Fruit fly (Drosophila melanogaster): ENCODE measurements around the gene Usp2.

Gene Usp2

dm6 chrX:22509085-22509484 lies 53.5 kb downstream of the Usp2 start (continued):
- TF ChIP-seq BEAF-32 (GFP tag; optimal IDR thresholded peaks at IDR 0.05) (no peak), CG32532 (GFP tag; IDR thresholded peaks at IDR 0.05) (no peak), phol (tag; optimal IDR thresholded peaks at IDR 0.05) (peak; percentile 58), ewg (GFP tag; optimal IDR thresholded peaks at IDR 0.05) (peak; percentile 25), Sox102F (GFP tag; optimal IDR thresholded peaks at IDR 0.05) (peak; percentile 67), Scr (GFP tag; IDR thresholded peaks at IDR 0.05; ENCODE audit: partially characterized antibody) (no peak), Abd-B (GFP tag; optimal IDR thresholded peaks at IDR 0.05) (peak; percentile 28), CG30431 (GFP tag; optimal IDR thresholded peaks at IDR 0.05) (peak; percentile 2), CG2712 (tag; optimal IDR thresholded peaks at IDR 0.05) (peak; percentile 55), oc (tag; optimal IDR thresholded peaks at IDR 0.05) (no peak), Sox100B (GFP tag; optimal IDR thresholded peaks at IDR 0.05) (peak; percentile 26), CG1602 (GFP tag; optimal IDR thresholded peaks at IDR 0.05) (peak; percentile 2), esg (GFP tag; conservative IDR thresholded peaks at IDR 0.05) (peak; percentile 18; the same call in 1 of the 2 replicates), dmrt99B (tag; optimal IDR thresholded peaks at IDR 0.05) (peak; percentile 61), Ssrp (tag; optimal IDR thresholded peaks at IDR 0.05) (no peak), wor (GFP tag; IDR thresholded peaks at IDR 0.05) (0 out of 2 replicates have a peak, but pooled peaks have one; percentile 33), CG6791 (GFP tag; IDR thresholded peaks at IDR 0.05; ENCODE audit: partially characterized antibody) (no peak), Eip74EF (GFP tag; optimal IDR thresholded peaks at IDR 0.05) (peak in 1 of 2 experiments; percentile 20), az2 (GFP tag; optimal IDR thresholded peaks at IDR 0.05) (peak; percentile 27), Mrtf (GFP tag; IDR thresholded peaks at IDR 0.05) (0 out of 3 replicates have a peak, but pooled peaks have one; percentile 32), Hsf (GFP tag; optimal IDR thresholded peaks at IDR 0.05) (peak; percentile 19), Tbp (GFP tag; optimal IDR thresholded peaks at IDR 0.05) (no peak), CG7839 (tag; optimal IDR thresholded peaks at IDR 0.05) (peak; percentile 50), slp2 (GFP tag; optimal IDR thresholded peaks at IDR 0.05) (no peak), CG15514 (GFP tag; optimal IDR thresholded peaks at IDR 0.05) (no peak), Lpt (GFP tag; optimal IDR thresholded peaks at IDR 0.05) (no peak), row (GFP tag; IDR thresholded peaks at IDR 0.05) (peak; percentile 49), CG18262 (tag; optimal IDR thresholded peaks at IDR 0.05) (peak; percentile 48), CoRest (tag; optimal IDR thresholded peaks at IDR 0.05) (peak; percentile 30), CG1233 (GFP tag; optimal IDR thresholded peaks at IDR 0.05) (peak; percentile 10), CG14710 (tag; optimal IDR thresholded peaks at IDR 0.05) (peak; percentile 28), dpn (GFP tag; optimal IDR thresholded peaks at IDR 0.05) (peak; percentile 5), CG30403 (GFP tag; optimal IDR thresholded peaks at IDR 0.05) (peak; percentile 52), CG31441 (GFP tag; IDR thresholded peaks at IDR 0.05) (peak; percentile 42; the same call in 1 of the 2 replicates), bcd (GFP tag; optimal IDR thresholded peaks at IDR 0.05) (peak; percentile 26), Blimp-1 (GFP tag; optimal IDR thresholded peaks at IDR 0.05) (peak; percentile 66), bab2 (GFP tag; optimal IDR thresholded peaks at IDR 0.05) (peak; percentile 13), lilli (GFP tag; optimal IDR thresholded peaks at IDR 0.05) (peak; percentile 14), ind (GFP tag; optimal IDR thresholded peaks at IDR 0.05) (peak; percentile 37), usp (GFP tag; optimal IDR thresholded peaks at IDR 0.05) (no peak), Oli (tag; optimal IDR thresholded peaks at IDR 0.05) (peak; percentile 50), gsb-n (tag; optimal IDR thresholded peaks at IDR 0.05) (peak; percentile 10), Sin3A (optimal IDR thresholded peaks at IDR 0.05) (no peak), Oaz (GFP tag; IDR thresholded peaks at IDR 0.05) (no peak), chif (GFP tag; optimal IDR thresholded peaks at IDR 0.05) (peak in 1 of 2 experiments; percentile 25)
